Fruit fly (Drosophila melanogaster): ENCODE measurements around the gene LManVI.

LManVI gene

dm6 chr2L:8735572-8735996 lies 45.5 kb downstream of the LManVI start (continued):
- TF ChIP-seq CG7556 (GFP tag; optimal IDR thresholded peaks at IDR 0.05) (no peak), HmgZ (tag; optimal IDR thresholded peaks at IDR 0.05) (peak; percentile 78), Xrp1 (GFP tag; IDR thresholded peaks at IDR 0.05) (peak; percentile 34; the same call in 1 of the 2 replicates), CG7357 (GFP tag; IDR thresholded peaks at IDR 0.05) (no peak), CG13296 (GFP tag; optimal IDR thresholded peaks at IDR 0.05) (peak; percentile 68), Oaz (GFP tag; IDR thresholded peaks at IDR 0.05) (peak; percentile 25; the same call in 1 of the 2 replicates), Awh (GFP tag; IDR thresholded peaks at IDR 0.05) (peak; percentile 59; the same call in 1 of the 2 replicates), CG30431 (GFP tag; optimal IDR thresholded peaks at IDR 0.05) (no peak), CG30403 (GFP tag; optimal IDR thresholded peaks at IDR 0.05) (no peak), abd-A (tag; optimal IDR thresholded peaks at IDR 0.05) (peak; percentile 87), NFAT (GFP tag; IDR thresholded peaks at IDR 0.05) (peak; percentile 78), CG33557 (GFP tag; optimal IDR thresholded peaks at IDR 0.05) (peak; percentile 16), mld (GFP tag; IDR thresholded peaks at IDR 0.05; ENCODE audit: partially characterized antibody) (no peak), CG31388 (GFP tag; optimal IDR thresholded peaks at IDR 0.05) (no peak), CG17568 (GFP tag; optimal IDR thresholded peaks at IDR 0.05) (no peak), sqz (GFP tag; optimal IDR thresholded peaks at IDR 0.05) (peak; percentile 55), CG3995 (GFP tag; optimal IDR thresholded peaks at IDR 0.05) (no peak), Rx (GFP tag; IDR thresholded peaks at IDR 0.05) (no peak), cwo (GFP tag; optimal IDR thresholded peaks at IDR 0.05) (peak; percentile 72), gem (tag; optimal IDR thresholded peaks at IDR 0.05) (no peak), nau (GFP tag; optimal IDR thresholded peaks at IDR 0.05) (peak; percentile 44), CG34422 (GFP tag; IDR thresholded peaks at IDR 0.05) (peak; percentile 60; the same call in 1 of the 3 replicates), CG31365 (tag; optimal IDR thresholded peaks at IDR 0.05) (peak; percentile 33), CG14441 (GFP tag; IDR thresholded peaks at IDR 0.05) (no peak), Hmr (GFP tag; optimal IDR thresholded peaks at IDR 0.05) (peak; percentile 81), ase (GFP tag; IDR thresholded peaks at IDR 0.05) (no peak), CG7745 (tag; optimal IDR thresholded peaks at IDR 0.05) (no peak), da (GFP tag; optimal IDR thresholded peaks at IDR 0.05) (no peak), chinmo (GFP tag; IDR thresholded peaks at IDR 0.05; ENCODE audit: partially characterized antibody) (peak; percentile 99), zen (tag; optimal IDR thresholded peaks at IDR 0.05) (no peak), CG6765 (GFP tag; optimal IDR thresholded peaks at IDR 0.05) (peak; percentile 62), CG18011 (GFP tag; optimal IDR thresholded peaks at IDR 0.05) (no peak), CG34224 (GFP tag; IDR thresholded peaks at IDR 0.05; ENCODE audit: partially characterized antibody) (peak; percentile 60), grau (tag; optimal IDR thresholded peaks at IDR 0.05) (peak; percentile 33), NC2β (GFP tag; optimal IDR thresholded peaks at IDR 0.05) (peak; percentile 10), Asciz (GFP tag; optimal IDR thresholded peaks at IDR 0.05) (peak; percentile 15), CG14014 (GFP tag; IDR thresholded peaks at IDR 0.05) (peak; percentile 44; the same call in 1 of the 2 replicates), Hey (tag; optimal IDR thresholded peaks at IDR 0.05) (peak; percentile 52), CG42726 (GFP tag; IDR thresholded peaks at IDR 0.05; ENCODE audit: partially characterized antibody) (peak; percentile 69), Ravus (GFP tag; IDR thresholded peaks at IDR 0.05) (peak; percentile 34; the same call in 1 of the 2 replicates), CG13624 (GFP tag; optimal IDR thresholded peaks at IDR 0.05) (peak; percentile 10), HLH3B (GFP tag; IDR thresholded peaks at IDR 0.05) (peak; percentile 53; the same call in 1 of the 2 replicates), pan (optimal IDR thresholded peaks at IDR 0.05) (no peak), pan (GFP tag; optimal IDR thresholded peaks at IDR 0.05 in 1 of 2, IDR thresholded peaks at IDR 0.05 in 1 of 2) (peak in 1 of 2 experiments; percentile 35), unc-4 (GFP tag; IDR thresholded peaks at IDR 0.05; ENCODE audit: partially characterized antibody) (peak; percentile 55), CG16863 (GFP tag; optimal IDR thresholded peaks at IDR 0.05) (no peak), CG7372 (GFP tag; IDR thresholded peaks at IDR 0.05) (0 out of 2 replicates have a peak, but pooled peaks have one; percentile 49), trh (GFP tag; optimal IDR thresholded peaks at IDR 0.05) (no peak), gsb (GFP tag; IDR thresholded peaks at IDR 0.05) (0 out of 2 replicates have a peak, but pooled peaks have one; percentile 39), Eip74EF (GFP tag; optimal IDR thresholded peaks at IDR 0.05) (peak in 1 of 2 experiments; percentile 71)

Data from whole organism, embryonic.